Worm (Caenorhabditis elegans) whole organism, midembryonic: Measurements from ENCODE around the gene col-20.

Experiments used
- T22C8.4 ChIP-seq: fragments of 200-800 bp; sonication (Bioruptor generic); IDR thresholded peaks from 2 replicates; pipeline ENCODE4 v1.3.6; 2022; ENCODE audit warnings: missing genetic modification characterization, missing compliant biosample characterization
- cog-1 ChIP-seq: sonication (generic microtip); optimal IDR thresholded peaks from 2 replicates; lab custom pipeline; 2016; ENCODE audit warnings: missing genetic modification characterization, missing compliant biosample characterization
- ztf-23 ChIP-seq: fragments of 200-800 bp; sonication (Bioruptor generic); IDR thresholded peaks from 2 replicates; pipeline ENCODE4 v1.3.6; 2022; ENCODE audit warnings: missing genetic modification reagents, missing genetic modification characterization, missing compliant biosample characterization

- TF ChIP-seq cog-1 = no peak
- TF ChIP-seq T22C8.4 = no peak
- TF ChIP-seq ztf-23 = no peak
Observed at ce11 chrII:4891012-4891775, 20.6 kb upstream of the col-20 start, which contains the start of gene gst-9.
